Worm (Caenorhabditis elegans) whole organism, L3 larva: Measurements from ENCODE around the gene W09D10.4.

Experiments used
- ama-1 ChIP-seq: fragments of 150-350 bp; optimal IDR thresholded peaks from 2 replicates; lab custom pipeline; 2018
- daf-12 ChIP-seq: fragments of 150-350 bp; optimal IDR thresholded peaks from 2 replicates; lab custom pipeline; 2014; ENCODE audit warnings: missing biosample characterization, missing genetic modification reagents, missing genetic modification characterization
- eor-1 ChIP-seq, 2 experiments: fragments of 150-350 bp; optimal IDR thresholded peaks; 2 replicates each; lab custom pipeline; 2014 to 2018; ENCODE audit warnings: missing biosample characterization in 2 of 2, missing genetic modification characterization in 2 of 2
- fos-1 ChIP-seq: fragments of 150-350 bp; optimal IDR thresholded peaks from 2 replicates; lab custom pipeline; 2014; ENCODE audit warnings: missing biosample characterization, missing genetic modification characterization
- lin-39 ChIP-seq: fragments of 150-350 bp; optimal IDR thresholded peaks from 2 replicates; lab custom pipeline; 2018; ENCODE audit warnings: missing biosample characterization, missing genetic modification reagents, missing genetic modification characterization
- mdl-1 ChIP-seq: fragments of 150-350 bp; optimal IDR thresholded peaks from 2 replicates; lab custom pipeline; 2014; ENCODE audit warnings: missing biosample characterization, missing genetic modification characterization
- mml-1 ChIP-seq: fragments of 150-350 bp; sonication (generic microtip); optimal IDR thresholded peaks from 3 replicates; lab custom pipeline; 2014; ENCODE audit warnings: missing biosample characterization, missing genetic modification characterization
- nhr-12 ChIP-seq: fragments of 150-350 bp; optimal IDR thresholded peaks from 2 replicates; lab custom pipeline; 2014; ENCODE audit warnings: missing biosample characterization, missing genetic modification characterization
- nhr-76 ChIP-seq: fragments of 150-350 bp; sonication (generic microtip); optimal IDR thresholded peaks from 5 replicates; lab custom pipeline; 2014; ENCODE audit warnings: missing biosample characterization, missing genetic modification characterization
- nhr-77 ChIP-seq: fragments of 150-350 bp; optimal IDR thresholded peaks from 2 replicates; lab custom pipeline; 2014; ENCODE audit warnings: missing biosample characterization, missing genetic modification characterization
- pha-4 ChIP-seq: fragments of 150-350 bp; optimal IDR thresholded peaks from 2 replicates; lab custom pipeline; 2014; ENCODE audit warnings: missing biosample characterization, missing genetic modification reagents, missing genetic modification characterization
- pqm-1 ChIP-seq: fragments of 150-350 bp; optimal IDR thresholded peaks from 2 replicates; lab custom pipeline; 2017; ENCODE audit warnings: missing biosample characterization, missing genetic modification characterization, inconsistent platforms

DNA sequence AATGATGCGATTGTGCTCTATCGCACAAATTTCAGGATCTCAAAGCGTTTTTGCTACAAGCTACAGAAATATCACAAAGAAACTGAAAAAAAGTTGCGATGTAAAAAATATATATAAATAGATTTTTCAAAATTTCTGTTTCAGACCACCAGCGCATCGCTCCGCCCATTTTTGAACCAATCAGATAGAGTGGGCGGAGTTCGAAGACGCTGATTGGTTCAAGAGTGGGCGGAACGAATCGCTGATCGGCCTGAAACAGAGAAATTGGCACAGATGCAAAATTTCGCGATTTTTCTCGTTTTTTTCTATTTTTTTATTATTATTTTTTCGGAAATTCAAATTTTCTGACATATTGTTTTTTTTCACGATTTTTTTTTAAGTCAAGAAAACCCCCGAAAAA is 13.2 kb downstream of the W09D10.4 start:
- no peak for TF ChIP-seq ama-1 (lab: Kevin White, UChicago)
- TF ChIP-seq daf-12 (tag; lab: Kevin White, UChicago): no peak
- TF ChIP-seq mml-1 (tag; lab: Kevin White, UChicago): no peak
- no peak for TF ChIP-seq mdl-1 (tag; lab: Kevin White, UChicago)
- TF ChIP-seq eor-1 (tag; optimal IDR thresholded peaks at IDR 0.05; lab: Kevin White, UChicago): no peak
- no peak for TF ChIP-seq nhr-12 (tag; lab: Kevin White, UChicago)
- no peak for TF ChIP-seq nhr-77 (tag; lab: Kevin White, UChicago)
- no peak for TF ChIP-seq fos-1
- TF ChIP-seq nhr-76 (tag; lab: Kevin White, UChicago): no peak
- TF ChIP-seq lin-39 (tag; lab: Kevin White, UChicago): no peak
- no peak for TF ChIP-seq pha-4 (tag; lab: Kevin White, UChicago)
- TF ChIP-seq pqm-1 (tag; lab: Kevin White, UChicago): no peak
